Fruit fly (Drosophila melanogaster): Measurements from ENCODE around the gene ZAP3.

ZAP3 gene

dm6 chrX:10118333-10118732, 36.0 kb upstream of the ZAP3 start (continued):
- TF ChIP-seq Sox14 (GFP tag; optimal IDR thresholded peaks at IDR 0.05) (peak; percentile 10), lz (GFP tag; optimal IDR thresholded peaks at IDR 0.05) (peak; percentile 45), CG16779 (tag; optimal IDR thresholded peaks at IDR 0.05) (no peak), Eip78C (GFP tag) (peak; percentile 80), salr (GFP tag; optimal IDR thresholded peaks at IDR 0.05) (peak in 1 of 2 experiments; percentile 47), CG15336 (GFP tag; IDR thresholded peaks at IDR 0.05) (no peak), pdm3 (GFP tag; optimal IDR thresholded peaks at IDR 0.05) (peak; percentile 25), cyc (GFP tag; optimal IDR thresholded peaks at IDR 0.05) (peak; percentile 16), achi (GFP tag; optimal IDR thresholded peaks at IDR 0.05) (peak; percentile 11), Hr38 (GFP tag; optimal IDR thresholded peaks at IDR 0.05) (no peak), CG1621 (tag; optimal IDR thresholded peaks at IDR 0.05) (no peak), dac (GFP tag; optimal IDR thresholded peaks at IDR 0.05) (no peak), Gug (GFP tag; IDR thresholded peaks at IDR 0.05) (no peak), CG6854 (GFP tag; optimal IDR thresholded peaks at IDR 0.05) (no peak), fd85E (GFP tag; optimal IDR thresholded peaks at IDR 0.05) (no peak), Eip93F (GFP tag; optimal IDR thresholded peaks at IDR 0.05) (no peak), acj6 (GFP tag; optimal IDR thresholded peaks at IDR 0.05) (peak; percentile 45), eg (GFP tag; IDR thresholded peaks at IDR 0.05) (no peak)

- TF ChIP-seq cyc (GFP tag; optimal IDR thresholded peaks at IDR 0.05) = no peak
- peak; percentile 38 for TF ChIP-seq CG10669 (GFP tag; optimal IDR thresholded peaks at IDR 0.05)
- TF ChIP-seq Hr39 (GFP tag; optimal IDR thresholded peaks at IDR 0.05) = no peak
- no peak for TF ChIP-seq CG3032 (tag; optimal IDR thresholded peaks at IDR 0.05)
- no peak for TF ChIP-seq esn (GFP tag; optimal IDR thresholded peaks at IDR 0.05)
- no peak for TF ChIP-seq topi (GFP tag; optimal IDR thresholded peaks at IDR 0.05)
- TF ChIP-seq CG1621 (tag; optimal IDR thresholded peaks at IDR 0.05) = peak; percentile 1
- no peak for TF ChIP-seq CG3919 (GFP tag; optimal IDR thresholded peaks at IDR 0.05)
- no peak for TF ChIP-seq CG31627 (GFP tag; optimal IDR thresholded peaks at IDR 0.05)
- peak; percentile 36 to 54 for TF ChIP-seq ss (GFP tag; optimal IDR thresholded peaks at IDR 0.05)
- TF ChIP-seq Hr38 (GFP tag; optimal IDR thresholded peaks at IDR 0.05) = no peak
- TF ChIP-seq Sox102F (GFP tag; optimal IDR thresholded peaks at IDR 0.05) = no peak
- TF ChIP-seq Eip75B (GFP tag; optimal IDR thresholded peaks at IDR 0.05) = no peak
- no peak for TF ChIP-seq fd85E (GFP tag; optimal IDR thresholded peaks at IDR 0.05)
- TF ChIP-seq net (GFP tag; optimal IDR thresholded peaks at IDR 0.05) = no peak
- no peak for TF ChIP-seq eg (GFP tag; IDR thresholded peaks at IDR 0.05)
- TF ChIP-seq Sox14 (GFP tag; optimal IDR thresholded peaks at IDR 0.05) = no peak
- peak; percentile 29 for TF ChIP-seq spab (GFP tag; optimal IDR thresholded peaks at IDR 0.05)
- TF ChIP-seq Gug (GFP tag; IDR thresholded peaks at IDR 0.05) = no peak
- peak; percentile 50 for TF ChIP-seq CG6808 (GFP tag; optimal IDR thresholded peaks at IDR 0.05)
- TF ChIP-seq acj6 (GFP tag; optimal IDR thresholded peaks at IDR 0.05) = no peak
- no peak for TF ChIP-seq CG6276 (GFP tag; optimal IDR thresholded peaks at IDR 0.05)
- TF ChIP-seq CG6163 (GFP tag; IDR thresholded peaks at IDR 0.05) = peak; percentile 52; the same call in 1 of the 3 replicates
- TF ChIP-seq fkh (GFP tag; optimal IDR thresholded peaks at IDR 0.05) = peak; percentile 63
- peak; percentile 19 for TF ChIP-seq CG9139 (GFP tag; optimal IDR thresholded peaks at IDR 0.05)
- no peak for TF ChIP-seq lz (GFP tag; optimal IDR thresholded peaks at IDR 0.05)
- TF ChIP-seq CG34406 (GFP tag; optimal IDR thresholded peaks at IDR 0.05) = no peak
- TF ChIP-seq CG15336 (GFP tag; IDR thresholded peaks at IDR 0.05) = no peak
- TF ChIP-seq pdm3 (GFP tag; optimal IDR thresholded peaks at IDR 0.05) = no peak
Measured at dm6 chrX:10115582-10116207, 33.4 kb upstream of the ZAP3 start.

All from whole organism, prepupa.